Worm (Caenorhabditis elegans): ENCODE data around the gene pisy-1.
A peak's percentile ranks its signal among the peaks of the same experiment; 100 is the strongest.

pisy-1 gene

ce11 chrII:12728608-12729007 lies 9.5 kb downstream of the pisy-1 start:
- TF ChIP-seq ceh-24 (tag; optimal IDR thresholded peaks at IDR 0.05): no peak
- TF ChIP-seq hlh-6 (tag; optimal IDR thresholded peaks at IDR 0.05): no peak
- no peak for TF ChIP-seq T23F11.4 (GFP tag; optimal IDR thresholded peaks at IDR 0.05)
- TF ChIP-seq ceh-18 (tag; optimal IDR thresholded peaks at IDR 0.05): no peak
- no peak for TF ChIP-seq hlh-30 (tag; optimal IDR thresholded peaks at IDR 0.05; ENCODE audit: insufficient read depth)
- TF ChIP-seq hlh-13 (GFP tag; optimal IDR thresholded peaks at IDR 0.05): no peak
- TF ChIP-seq ztf-16 (tag; optimal IDR thresholded peaks at IDR 0.05): no peak
- no peak for TF ChIP-seq elt-2 (tag; optimal IDR thresholded peaks at IDR 0.05)
- no peak for TF ChIP-seq ttx-3 (tag; optimal IDR thresholded peaks at IDR 0.05)
- TF ChIP-seq fkh-6 (tag; optimal IDR thresholded peaks at IDR 0.05): no peak

ce11 chrII:12727871-12728270 lies 10.3 kb downstream of the pisy-1 start:
- TF ChIP-seq hlh-6 (tag; optimal IDR thresholded peaks at IDR 0.05) (peak; percentile 83), ceh-22 (tag; optimal IDR thresholded peaks at IDR 0.05) (no peak)

ce11 chrII:12726704-12727103 lies 11.4 kb downstream of the pisy-1 start:
- TF ChIP-seq odd-2 (tag; optimal IDR thresholded peaks at IDR 0.05): no peak
- no peak for TF ChIP-seq ceh-45 (GFP tag; IDR thresholded peaks at IDR 0.05)
- no peak for TF ChIP-seq zip-5 (tag; optimal IDR thresholded peaks at IDR 0.05)
- no peak for TF ChIP-seq lim-6 (tag; optimal IDR thresholded peaks at IDR 0.05)
- no peak for TF ChIP-seq hlh-8 (tag; optimal IDR thresholded peaks at IDR 0.05)
- TF ChIP-seq unc-55 (GFP tag; optimal IDR thresholded peaks at IDR 0.05): no peak
- TF ChIP-seq eyg-1 (tag; optimal IDR thresholded peaks at IDR 0.05): no peak
- TF ChIP-seq sox-4 (tag; optimal IDR thresholded peaks at IDR 0.05): no peak
- no peak for TF ChIP-seq unc-42 (tag; optimal IDR thresholded peaks at IDR 0.05)
- TF ChIP-seq mec-3 (tag; optimal IDR thresholded peaks at IDR 0.05; ENCODE audit: borderline replicate concordance): no peak
- no peak for TF ChIP-seq sox-2 (GFP tag; IDR thresholded peaks at IDR 0.05)
- TF ChIP-seq pha-2 (tag; optimal IDR thresholded peaks at IDR 0.05): no peak
- TF ChIP-seq che-1 (tag; optimal IDR thresholded peaks at IDR 0.05): no peak
- TF ChIP-seq ceh-48 (tag; optimal IDR thresholded peaks at IDR 0.05): no peak
- no peak for TF ChIP-seq nhr-11 (tag; optimal IDR thresholded peaks at IDR 0.05)
- no peak for TF ChIP-seq ama-1 (optimal IDR thresholded peaks at IDR 0.05)
- no peak for TF ChIP-seq C38D4.7 (GFP tag; optimal IDR thresholded peaks at IDR 0.05)
- no peak for TF ChIP-seq ceh-19 (GFP tag; optimal IDR thresholded peaks at IDR 0.05)

- no peak for TF ChIP-seq sox-2 (GFP tag; IDR thresholded peaks at IDR 0.05)
- TF ChIP-seq nfya-1 (tag; optimal IDR thresholded peaks at IDR 0.05): peak; percentile 90
- no peak for TF ChIP-seq C38D4.7 (GFP tag; optimal IDR thresholded peaks at IDR 0.05)
These were observed 15.3 kb downstream of the pisy-1 start for ce11 chrII:12722685-12723287.

- TF ChIP-seq nfya-1 (tag; optimal IDR thresholded peaks at IDR 0.05) (peak; percentile 96), pax-1 (tag; optimal IDR thresholded peaks at IDR 0.05) (no peak), ceh-22 (tag; optimal IDR thresholded peaks at IDR 0.05) (no peak), rnt-1 (tag; optimal IDR thresholded peaks at IDR 0.05) (no peak), ceh-45 (GFP tag; IDR thresholded peaks at IDR 0.05) (no peak), zip-5 (tag; optimal IDR thresholded peaks at IDR 0.05) (no peak), tbx-7 (tag; optimal IDR thresholded peaks at IDR 0.05) (no peak), hlh-13 (GFP tag; optimal IDR thresholded peaks at IDR 0.05) (no peak), F13H6.1 (tag; optimal IDR thresholded peaks at IDR 0.05) (no peak)
These were observed 16.1 kb downstream of the pisy-1 start for ce11 chrII:12722049-12722448.
